Worm (Caenorhabditis elegans) whole organism, late embryonic: ENCODE measurements around the gene F18A12.7.

Source experiments
- C38D4.7 ChIP-seq: fragments of 200-800 bp; sonication (Bioruptor generic); optimal IDR thresholded peaks from 2 replicates; lab custom pipeline; 2018; ENCODE audit warnings: mild to moderate bottlenecking, missing genetic modification characterization, moderate library complexity, missing compliant biosample characterization
- K09A11.1 ChIP-seq: sonication (generic microtip); optimal IDR thresholded peaks from 2 replicates; lab custom pipeline; 2017; ENCODE audit warnings: antibody characterized with exemption, mild to moderate bottlenecking, missing genetic modification characterization, missing compliant biosample characterization; ENCODE audit not compliant: insufficient read depth
- T23F11.4 ChIP-seq: fragments of 200-800 bp; sonication (Bioruptor generic); optimal IDR thresholded peaks from 2 replicates; lab custom pipeline; 2018; ENCODE audit warnings: mild to moderate bottlenecking, missing genetic modification characterization, missing compliant biosample characterization
- Y22D7AL.16 ChIP-seq: sonication (generic microtip); optimal IDR thresholded peaks from 2 replicates; lab custom pipeline; 2016; ENCODE audit warnings: missing genetic modification characterization, missing compliant biosample characterization
- ahr-1 ChIP-seq: sonication (generic microtip); optimal IDR thresholded peaks from 2 replicates; lab custom pipeline; 2016; ENCODE audit warnings: missing genetic modification characterization, missing compliant biosample characterization
- ceh-14 ChIP-seq: sonication (generic microtip); optimal IDR thresholded peaks from 2 replicates; lab custom pipeline; 2016; ENCODE audit warnings: missing genotype, missing genetic modification characterization, missing compliant biosample characterization
- ceh-19 ChIP-seq: fragments of 200-800 bp; sonication (Bioruptor generic); optimal IDR thresholded peaks from 2 replicates; lab custom pipeline; 2018; ENCODE audit warnings: mild to moderate bottlenecking, missing genetic modification characterization, missing compliant biosample characterization
- ceh-2 ChIP-seq: sonication (generic microtip); optimal IDR thresholded peaks from 2 replicates; lab custom pipeline; 2016; ENCODE audit warnings: missing genotype, missing genetic modification characterization, missing compliant biosample characterization
- ceh-22 ChIP-seq: sonication (generic microtip); optimal IDR thresholded peaks from 2 replicates; lab custom pipeline; 2017; ENCODE audit warnings: missing biosample characterization, missing genetic modification characterization
- ceh-30 ChIP-seq: fragments of 150-350 bp; optimal IDR thresholded peaks from 2 replicates; lab custom pipeline; 2014; ENCODE audit warnings: missing biosample characterization, missing genetic modification characterization
- ceh-34 ChIP-seq: sonication (generic microtip); optimal IDR thresholded peaks from 2 replicates; lab custom pipeline; 2016; ENCODE audit warnings: mild to moderate bottlenecking, missing genetic modification characterization, missing compliant biosample characterization
- ceh-45 ChIP-seq: fragments of 200-800 bp; sonication (Bioruptor generic); IDR thresholded peaks from 2 replicates; pipeline ENCODE4 v1.3.6; 2022; ENCODE audit warnings: missing genetic modification reagents, missing genetic modification characterization, missing compliant biosample characterization
- ceh-48 ChIP-seq: sonication (generic microtip); optimal IDR thresholded peaks from 2 replicates; lab custom pipeline; 2016; ENCODE audit warnings: missing genetic modification characterization, inconsistent platforms, missing compliant biosample characterization
- ceh-6 ChIP-seq: fragments of 200-800 bp; sonication (Bioruptor generic); optimal IDR thresholded peaks from 2 replicates; lab custom pipeline; 2018; ENCODE audit warnings: mild to moderate bottlenecking, missing genetic modification characterization, missing compliant biosample characterization
- ceh-9 ChIP-seq: sonication (generic microtip); optimal IDR thresholded peaks from 2 replicates; lab custom pipeline; 2016; ENCODE audit warnings: mild to moderate bottlenecking, missing genetic modification characterization, inconsistent platforms, missing compliant biosample characterization
- che-1 ChIP-seq: sonication (generic microtip); optimal IDR thresholded peaks from 2 replicates; lab custom pipeline; 2016; ENCODE audit warnings: mild to moderate bottlenecking, missing genetic modification characterization, missing compliant biosample characterization
- dmd-4 ChIP-seq: sonication (generic microtip); optimal IDR thresholded peaks from 2 replicates; lab custom pipeline; 2016; ENCODE audit warnings: borderline replicate concordance, missing genetic modification characterization, missing compliant biosample characterization
- dve-1 ChIP-seq: sonication (generic microtip); optimal IDR thresholded peaks from 2 replicates; lab custom pipeline; 2017; ENCODE audit warnings: antibody characterized with exemption, mild to moderate bottlenecking, missing genetic modification characterization, missing compliant biosample characterization
- elt-2 ChIP-seq: sonication (generic microtip); optimal IDR thresholded peaks from 2 replicates; lab custom pipeline; 2016; ENCODE audit warnings: missing genetic modification reagents, missing genetic modification characterization, missing compliant biosample characterization
- elt-4 ChIP-seq: sonication (generic microtip); optimal IDR thresholded peaks from 2 replicates; lab custom pipeline; 2016; ENCODE audit warnings: missing genetic modification characterization, missing compliant biosample characterization
- eyg-1 ChIP-seq: sonication (generic microtip); optimal IDR thresholded peaks from 2 replicates; lab custom pipeline; 2016; ENCODE audit warnings: missing genotype, missing genetic modification characterization, missing compliant biosample characterization
- fax-1 ChIP-seq: sonication (generic microtip); optimal IDR thresholded peaks from 2 replicates; lab custom pipeline; 2016; ENCODE audit warnings: missing genotype, missing genetic modification characterization, missing compliant biosample characterization
- fkh-10 ChIP-seq: fragments of 150-350 bp; optimal IDR thresholded peaks from 2 replicates; lab custom pipeline; 2014; ENCODE audit warnings: missing biosample characterization, missing genetic modification reagents, missing genetic modification characterization
- fkh-6 ChIP-seq: sonication (generic microtip); optimal IDR thresholded peaks from 2 replicates; lab custom pipeline; 2016; ENCODE audit warnings: missing genetic modification characterization, missing compliant biosample characterization
- gmeb-2 ChIP-seq: sonication (generic microtip); optimal IDR thresholded peaks from 2 replicates; lab custom pipeline; 2016; ENCODE audit warnings: missing genetic modification characterization, inconsistent platforms, missing compliant biosample characterization
- hlh-13 ChIP-seq: fragments of 200-800 bp; sonication (Bioruptor generic); optimal IDR thresholded peaks from 2 replicates; lab custom pipeline; 2018; ENCODE audit warnings: mild to moderate bottlenecking, missing genetic modification characterization, missing compliant biosample characterization
- hlh-15 ChIP-seq: sonication (generic microtip); optimal IDR thresholded peaks from 2 replicates; lab custom pipeline; 2016; ENCODE audit warnings: missing genetic modification characterization, missing compliant biosample characterization
- hlh-30 ChIP-seq: sonication (generic microtip); optimal IDR thresholded peaks from 2 replicates; lab custom pipeline; 2017; ENCODE audit warnings: antibody characterized with exemption, missing genetic modification characterization, missing compliant biosample characterization; ENCODE audit not compliant: insufficient read depth
- hlh-6 ChIP-seq: sonication (generic microtip); optimal IDR thresholded peaks from 2 replicates; lab custom pipeline; 2016; ENCODE audit warnings: missing genotype, missing genetic modification characterization, missing compliant biosample characterization
- madf-2 ChIP-seq: sonication (generic microtip); optimal IDR thresholded peaks from 2 replicates; lab custom pipeline; 2017; ENCODE audit warnings: missing genetic modification characterization, missing compliant biosample characterization
- npax-4 ChIP-seq: sonication (generic microtip); optimal IDR thresholded peaks from 2 replicates; lab custom pipeline; 2016; ENCODE audit warnings: missing genetic modification characterization, missing compliant biosample characterization
- odd-2 ChIP-seq: sonication (generic microtip); optimal IDR thresholded peaks from 2 replicates; lab custom pipeline; 2017; ENCODE audit warnings: antibody characterized with exemption, mild to moderate bottlenecking, missing genetic modification characterization, missing compliant biosample characterization
- pax-1 ChIP-seq: fragments of 150-350 bp; optimal IDR thresholded peaks from 2 replicates; lab custom pipeline; 2014; ENCODE audit warnings: missing biosample characterization, missing genetic modification characterization
- pha-2 ChIP-seq: sonication (generic microtip); optimal IDR thresholded peaks from 2 replicates; lab custom pipeline; 2017; ENCODE audit warnings: mild to moderate bottlenecking, missing genetic modification characterization, missing compliant biosample characterization
- ref-2 ChIP-seq: sonication (generic microtip); optimal IDR thresholded peaks from 2 replicates; lab custom pipeline; 2016; ENCODE audit warnings: missing genetic modification characterization, missing compliant biosample characterization
- sdc-2 ChIP-seq: sonication (generic microtip); optimal IDR thresholded peaks from 2 replicates; lab custom pipeline; 2016; ENCODE audit warnings: missing genotype, missing genetic modification characterization, missing compliant biosample characterization
- sox-4 ChIP-seq: sonication (generic microtip); optimal IDR thresholded peaks from 2 replicates; lab custom pipeline; 2017; ENCODE audit warnings: mild to moderate bottlenecking, missing genetic modification characterization, inconsistent platforms, missing compliant biosample characterization
- syd-9 ChIP-seq: sonication (generic microtip); optimal IDR thresholded peaks from 2 replicates; lab custom pipeline; 2016; ENCODE audit warnings: mild to moderate bottlenecking, missing genetic modification characterization, moderate library complexity, missing compliant biosample characterization
- tbx-2 ChIP-seq: sonication (generic microtip); optimal IDR thresholded peaks from 2 replicates; lab custom pipeline; 2016; ENCODE audit warnings: missing genetic modification characterization, missing compliant biosample characterization
- unc-3 ChIP-seq, 2 experiments: fragments of 200-800 bp in 1 of 2; sonication (Bioruptor generic) in 1 of 2; sonication (generic microtip) in 1 of 2; conservative IDR thresholded peaks in 1 of 2; optimal IDR thresholded peaks in 1 of 2; 2 replicates each; pipeline versions ENCODE4 v1.3.6 to Lab custom; 2016 to 2022; ENCODE audit warnings: missing compliant biosample characterization in 2 of 2, missing genetic modification characterization in 2 of 2, missing genetic modification reagents in 1 of 2
- unc-42 ChIP-seq: sonication (generic microtip); optimal IDR thresholded peaks from 2 replicates; lab custom pipeline; 2016; ENCODE audit warnings: missing genotype, missing genetic modification characterization, missing compliant biosample characterization
- unc-55 ChIP-seq: sonication (generic microtip); optimal IDR thresholded peaks from 2 replicates; lab custom pipeline; 2017; ENCODE audit warnings: missing biosample characterization, missing genetic modification reagents, missing genetic modification characterization
- unc-86 ChIP-seq: sonication (generic microtip); optimal IDR thresholded peaks from 2 replicates; lab custom pipeline; 2016; ENCODE audit warnings: missing genetic modification characterization, missing compliant biosample characterization

F18A12.7 gene

DNA sequence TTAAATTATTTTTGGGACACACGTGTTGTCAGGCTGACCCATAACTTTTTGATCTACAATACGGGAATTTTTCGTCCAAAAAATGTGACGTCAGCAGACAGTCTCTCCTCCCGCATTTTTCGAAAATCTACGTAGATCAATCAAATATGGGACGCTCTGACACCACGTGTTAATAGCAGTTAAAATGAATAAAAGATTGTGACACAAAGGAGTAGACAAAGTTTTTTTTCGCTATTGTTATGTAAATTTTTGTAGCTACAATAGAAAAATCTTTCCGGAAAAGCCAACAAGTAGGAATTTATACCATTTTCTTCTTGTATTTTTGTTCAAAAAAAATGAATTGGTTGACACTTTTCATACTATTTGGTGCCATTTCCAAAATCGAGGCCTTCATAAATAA, 27.1 kb upstream of the F18A12.7 start, which contains the start of gene C16C8.27:
C16C8.27 (plus strand) TSS at position 301 of the 400 bp plus-strand sequence.
- TF ChIP-seq unc-86 (tag; lab: Kevin White, UChicago) (no peak), odd-2 (tag; lab: Kevin White, UChicago) (no peak), unc-42 (tag; lab: Kevin White, UChicago) (no peak), ceh-22 (tag; lab: Kevin White, UChicago) (no peak), unc-55 (no peak), eyg-1 (tag; lab: Kevin White, UChicago) (no peak), dmd-4 (no peak), hlh-13 (GFP tag; lab: Kevin White, UChicago) (no peak), sox-4 (tag; lab: Kevin White, UChicago) (no peak), npax-4 (tag; lab: Kevin White, UChicago) (no peak), ceh-30 (no peak), tbx-2 (tag; lab: Kevin White, UChicago) (no peak), hlh-30 (tag; lab: Kevin White, UChicago) (no peak), Y22D7AL.16 (tag; lab: Kevin White, UChicago) (no peak), che-1 (tag; lab: Kevin White, UChicago) (no peak), syd-9 (tag; lab: Kevin White, UChicago) (no peak)
- TF ChIP-seq, all 69 proteins: peak for 0

- no peak for TF ChIP-seq madf-2 (tag; lab: Kevin White, UChicago)
These were observed 26.3 kb upstream of the F18A12.7 start, which contains the start of gene C16C8.17 for ce11 chrII:3440641-3440926. Gene C16C8.17, plus strand, starts transcription at chrII:3440827.

DNA sequence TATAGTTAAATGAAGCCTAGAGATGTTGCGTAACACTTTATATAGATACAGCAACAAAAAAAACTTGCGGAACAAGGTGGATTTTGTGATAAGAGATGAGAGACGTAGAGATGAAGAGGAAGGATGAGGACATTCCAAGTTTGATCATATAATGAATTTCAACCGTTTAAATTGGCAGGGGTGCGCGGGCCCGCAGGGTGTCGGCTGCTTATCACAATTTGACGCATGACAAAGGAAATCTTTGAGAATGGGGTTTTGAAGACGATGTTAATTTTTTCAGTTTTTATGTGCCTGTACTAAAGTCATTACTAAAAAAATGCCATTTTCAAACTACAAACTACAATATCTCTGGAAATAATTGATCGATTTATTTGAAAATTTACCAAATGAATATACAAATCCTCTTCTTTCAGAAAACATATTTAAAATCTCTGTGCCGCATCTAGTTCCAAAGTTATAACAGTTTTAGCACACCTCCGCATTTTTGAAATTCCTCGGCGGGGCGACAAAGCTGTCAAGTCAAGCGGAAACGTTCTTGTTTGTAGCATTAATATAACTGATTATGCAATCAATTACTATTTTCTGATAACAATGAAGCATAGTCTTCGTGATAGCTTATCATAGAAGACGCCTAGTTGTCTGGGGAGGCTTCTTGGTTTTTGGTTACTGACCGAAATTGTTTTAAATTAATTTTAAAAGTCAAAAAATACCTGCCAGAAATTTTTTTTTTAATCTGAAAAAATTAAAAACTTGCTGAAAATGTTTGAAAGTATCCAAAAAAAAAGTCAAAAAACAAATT, 25.8 kb upstream of the F18A12.7 start:
- TF ChIP-seq hlh-13 (GFP tag; lab: Kevin White, UChicago) (no peak), fkh-10 (GFP tag; lab: Kevin White, UChicago) (no peak), elt-2 (peak; percentile 39)

DNA sequence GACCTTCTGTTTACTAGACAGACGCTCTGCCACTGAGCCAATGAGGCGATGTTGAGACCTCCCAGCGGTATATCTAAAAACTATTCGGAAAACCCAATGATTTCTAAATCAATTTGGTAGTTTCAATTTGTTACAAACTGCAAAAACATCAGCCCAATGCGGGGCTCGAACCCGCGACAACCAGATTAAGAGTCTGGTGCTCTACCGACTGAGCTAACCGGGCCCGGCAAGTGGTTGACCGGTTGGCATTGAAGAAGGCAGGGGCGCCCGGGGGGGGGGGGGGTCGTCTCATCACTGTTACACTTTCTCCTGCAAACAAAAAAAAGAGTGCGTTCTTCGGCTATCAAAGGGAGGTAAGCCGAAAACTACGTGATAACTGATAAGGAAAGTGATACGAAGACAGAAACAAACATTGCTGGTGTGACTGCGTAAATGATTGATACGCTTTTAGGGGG, 25.0 kb upstream of the F18A12.7 start:
- TF ChIP-seq ceh-45 (GFP tag; lab: Robert Waterston, UW) (0 out of 2 replicates have a peak, but pooled peaks have one; percentile 51), ceh-9 (peak; percentile 7), ahr-1 (tag; lab: Kevin White, UChicago) (no peak), elt-4 (tag; lab: Kevin White, UChicago) (no peak), C38D4.7 (GFP tag; lab: Kevin White, UChicago) (peak; percentile 57), dve-1 (peak; percentile 30), hlh-15 (tag; lab: Kevin White, UChicago) (peak; percentile 20), T23F11.4 (GFP tag; lab: Kevin White, UChicago) (peak; percentile 26), hlh-6 (tag; lab: Kevin White, UChicago) (peak; percentile 63), unc-42 (tag; lab: Kevin White, UChicago) (no peak), sox-4 (tag; lab: Kevin White, UChicago) (peak; percentile 62), ref-2 (tag; lab: Kevin White, UChicago) (no peak), ceh-48 (tag; lab: Kevin White, UChicago) (no peak), ceh-14 (tag; lab: Kevin White, UChicago) (peak; percentile 47), Y22D7AL.16 (tag; lab: Kevin White, UChicago) (peak; percentile 42), ceh-34 (tag; lab: Kevin White, UChicago) (no peak), gmeb-2 (tag; lab: Kevin White, UChicago) (peak; percentile 59), tbx-2 (tag; lab: Kevin White, UChicago) (peak; percentile 8), pax-1 (tag; lab: Kevin White, UChicago) (no peak), hlh-13 (GFP tag; lab: Kevin White, UChicago) (peak; percentile 48), pha-2 (tag; lab: Kevin White, UChicago) (peak; percentile 56), madf-2 (tag; lab: Kevin White, UChicago) (peak; percentile 19), sdc-2 (tag; lab: Kevin White, UChicago) (peak; percentile 44), ceh-6 (GFP tag; lab: Kevin White, UChicago) (peak; percentile 64), fkh-6 (no peak), ceh-2 (peak; percentile 40), dmd-4 (peak; percentile 31), ceh-19 (GFP tag; lab: Kevin White, UChicago) (peak; percentile 16), elt-2 (peak; percentile 97), K09A11.1 (tag; lab: Kevin White, UChicago) (no peak), fax-1 (peak; percentile 24), unc-3 (GFP tag; conservative IDR thresholded peaks at IDR 0.05; lab: Robert Waterston, UW) (peak; percentile 56; the same call in 1 of the 2 replicates), unc-3 (tag; optimal IDR thresholded peaks at IDR 0.05; lab: Kevin White, UChicago) (no peak), hlh-30 (tag; lab: Kevin White, UChicago) (no peak)
